Fruit fly (Drosophila melanogaster) whole organism, prepupa: Measurements from ENCODE around the gene haf.

Experiments used
- Blimp-1 ChIP-seq: fragments of 200-800 bp; sonication (Bioruptor generic); optimal IDR thresholded peaks from 3 replicates; lab custom pipeline; 2017; ENCODE audit warnings: missing biosample characterization, missing genetic modification characterization, mild to moderate bottlenecking, moderate library complexity, missing genetic modification reagents
- CG10631 ChIP-seq: fragments of 200-800 bp; sonication (Bioruptor generic); optimal IDR thresholded peaks from 2 replicates; lab custom pipeline; 2016; ENCODE audit warnings: missing biosample characterization, missing genetic modification characterization
- CG10669 ChIP-seq: fragments of 200-800 bp; sonication (Bioruptor generic); optimal IDR thresholded peaks from 3 replicates; lab custom pipeline; 2018; ENCODE audit warnings: missing biosample characterization, mild to moderate bottlenecking, missing genetic modification characterization, moderate library complexity
- CG11294 ChIP-seq: fragments of 200-800 bp; sonication (Bioruptor generic); IDR thresholded peaks from 2 replicates; pipeline ENCODE4 v1.3.6; 2022; ENCODE audit warnings: missing biosample characterization, missing genetic modification characterization
- CG11902 ChIP-seq: fragments of 200-800 bp; sonication (Bioruptor generic); optimal IDR thresholded peaks from 3 replicates; lab custom pipeline; 2016; ENCODE audit warnings: missing biosample characterization, missing genetic modification characterization
- CG15336 ChIP-seq: fragments of 200-800 bp; sonication (Bioruptor generic); IDR thresholded peaks from 2 replicates; pipeline ENCODE4 v1.3.6; 2022; ENCODE audit warnings: missing biosample characterization, missing genetic modification characterization
- CG1621 ChIP-seq: fragments of 200-800 bp; sonication (Bioruptor generic); optimal IDR thresholded peaks from 3 replicates; lab custom pipeline; 2018; ENCODE audit warnings: missing biosample characterization, mild to moderate bottlenecking, missing genetic modification characterization
- CG16779 ChIP-seq: fragments of 200-800 bp; sonication (Bioruptor generic); optimal IDR thresholded peaks from 3 replicates; lab custom pipeline; 2017; ENCODE audit warnings: missing biosample characterization, mild to moderate bottlenecking, missing genetic modification characterization
- CG3032 ChIP-seq: fragments of 200-800 bp; optimal IDR thresholded peaks from 2 replicates; lab custom pipeline; 2019; ENCODE audit warnings: missing biosample characterization, mild to moderate bottlenecking, missing genetic modification characterization, moderate library complexity
- CG32006 ChIP-seq: fragments of 200-800 bp; sonication (Bioruptor generic); optimal IDR thresholded peaks from 3 replicates; lab custom pipeline; 2017; ENCODE audit warnings: missing biosample characterization, mild to moderate bottlenecking, missing genetic modification characterization
- CG4318 ChIP-seq: fragments of 200-800 bp; sonication (Bioruptor generic); optimal IDR thresholded peaks from 3 replicates; lab custom pipeline; 2017; ENCODE audit warnings: missing biosample characterization, mild to moderate bottlenecking, missing genetic modification characterization
- CG6276 ChIP-seq: fragments of 200-800 bp; sonication (Bioruptor generic); optimal IDR thresholded peaks from 2 replicates; lab custom pipeline; 2017; ENCODE audit warnings: missing biosample characterization, mild to moderate bottlenecking, missing genetic modification characterization
- CG6792 ChIP-seq: fragments of 200-800 bp; sonication (Bioruptor generic); optimal IDR thresholded peaks from 3 replicates; lab custom pipeline; 2016; ENCODE audit warnings: missing biosample characterization, missing genetic modification characterization
- CG6854 ChIP-seq: fragments of 200-800 bp; sonication (Bioruptor generic); optimal IDR thresholded peaks from 2 replicates; lab custom pipeline; 2017; ENCODE audit warnings: missing biosample characterization, mild to moderate bottlenecking, missing genetic modification characterization
- CG8119 ChIP-seq: fragments of 200-800 bp; sonication (Bioruptor generic); IDR thresholded peaks from 3 replicates; pipeline ENCODE4 v1.3.6; 2022; ENCODE audit warnings: missing biosample characterization, missing genetic modification characterization
- CG8632 ChIP-seq: fragments of 200-800 bp; sonication (Bioruptor generic); optimal IDR thresholded peaks from 3 replicates; lab custom pipeline; 2016; ENCODE audit warnings: missing biosample characterization, missing genetic modification characterization
- CG9139 ChIP-seq: fragments of 200-800 bp; sonication (Bioruptor generic); optimal IDR thresholded peaks from 3 replicates; lab custom pipeline; 2017; ENCODE audit warnings: missing biosample characterization, mild to moderate bottlenecking, missing genetic modification characterization
- Eip75B ChIP-seq: fragments of 200-800 bp; sonication (Bioruptor generic); optimal IDR thresholded peaks from 3 replicates; lab custom pipeline; 2016; ENCODE audit warnings: missing biosample characterization, missing genetic modification characterization
- Eip78C ChIP-seq: fragments of 200-800 bp; sonication (Bioruptor generic); peaks from one replicate; lab custom pipeline; 2016; ENCODE audit warnings: missing biosample characterization, missing genetic modification characterization
- Eip93F ChIP-seq: fragments of 200-800 bp; sonication (Bioruptor generic); optimal IDR thresholded peaks from 2 replicates; lab custom pipeline; 2016; ENCODE audit warnings: missing biosample characterization, mild to moderate bottlenecking, missing genetic modification characterization
- Lpt ChIP-seq: fragments of 200-800 bp; sonication (Bioruptor generic); optimal IDR thresholded peaks from 3 replicates; lab custom pipeline; 2016; ENCODE audit warnings: missing biosample characterization, missing genetic modification characterization
- Met ChIP-seq: fragments of 200-800 bp; sonication (Bioruptor generic); optimal IDR thresholded peaks from 3 replicates; lab custom pipeline; 2016; ENCODE audit warnings: missing biosample characterization, missing genetic modification characterization
- OdsH ChIP-seq: fragments of 200-800 bp; sonication (Bioruptor generic); optimal IDR thresholded peaks from 3 replicates; lab custom pipeline; 2016; ENCODE audit warnings: missing biosample characterization, missing genetic modification characterization
- Sox102F ChIP-seq: fragments of 200-800 bp; sonication (Bioruptor generic); optimal IDR thresholded peaks from 2 replicates; lab custom pipeline; 2016; ENCODE audit warnings: missing biosample characterization, mild to moderate bottlenecking, missing genetic modification characterization
- Sox14 ChIP-seq: fragments of 200-800 bp; sonication (Bioruptor generic); optimal IDR thresholded peaks from 3 replicates; lab custom pipeline; 2016; ENCODE audit warnings: missing biosample characterization, missing genetic modification characterization
- dsx ChIP-seq: fragments of 200-800 bp; optimal IDR thresholded peaks from 3 replicates; lab custom pipeline; 2019; ENCODE audit warnings: missing biosample characterization, mild to moderate bottlenecking, missing genetic modification characterization, moderate library complexity; ENCODE audit not compliant: poor library complexity, severe bottlenecking
- eg ChIP-seq: fragments of 200-800 bp; sonication (Bioruptor generic); IDR thresholded peaks from 3 replicates; pipeline ENCODE4 v1.3.6; 2022; ENCODE audit warnings: missing biosample characterization, missing genetic modification characterization
- fd59A ChIP-seq: fragments of 200-800 bp; sonication (Bioruptor generic); optimal IDR thresholded peaks from 2 replicates; lab custom pipeline; 2017; ENCODE audit warnings: missing biosample characterization, mild to moderate bottlenecking, missing genetic modification characterization, missing genetic modification reagents
- fd85E ChIP-seq: fragments of 200-800 bp; sonication (Bioruptor generic); optimal IDR thresholded peaks from 3 replicates; lab custom pipeline; 2016; ENCODE audit warnings: missing biosample characterization, missing genetic modification characterization
- fkh ChIP-seq: fragments of 200-800 bp; sonication (Bioruptor generic); optimal IDR thresholded peaks from 3 replicates; lab custom pipeline; 2017; ENCODE audit warnings: missing biosample characterization, mild to moderate bottlenecking, missing genetic modification characterization, moderate library complexity
- lz ChIP-seq: fragments of 200-800 bp; sonication (Bioruptor generic); optimal IDR thresholded peaks from 3 replicates; lab custom pipeline; 2016; ENCODE audit warnings: missing biosample characterization, missing genetic modification characterization
- pdm3 ChIP-seq: fragments of 200-800 bp; sonication (Bioruptor generic); optimal IDR thresholded peaks from 3 replicates; lab custom pipeline; 2016; ENCODE audit warnings: missing biosample characterization, missing genetic modification characterization
- svp ChIP-seq: fragments of 200-800 bp; sonication (Bioruptor generic); peaks from one replicate; lab custom pipeline; 2016; ENCODE audit warnings: missing biosample characterization, missing genetic modification characterization
- vri ChIP-seq: fragments of 200-800 bp; sonication (Bioruptor generic); optimal IDR thresholded peaks from 3 replicates; lab custom pipeline; 2016; ENCODE audit warnings: missing biosample characterization, mild to moderate bottlenecking, missing genetic modification characterization

Gene haf

DNA sequence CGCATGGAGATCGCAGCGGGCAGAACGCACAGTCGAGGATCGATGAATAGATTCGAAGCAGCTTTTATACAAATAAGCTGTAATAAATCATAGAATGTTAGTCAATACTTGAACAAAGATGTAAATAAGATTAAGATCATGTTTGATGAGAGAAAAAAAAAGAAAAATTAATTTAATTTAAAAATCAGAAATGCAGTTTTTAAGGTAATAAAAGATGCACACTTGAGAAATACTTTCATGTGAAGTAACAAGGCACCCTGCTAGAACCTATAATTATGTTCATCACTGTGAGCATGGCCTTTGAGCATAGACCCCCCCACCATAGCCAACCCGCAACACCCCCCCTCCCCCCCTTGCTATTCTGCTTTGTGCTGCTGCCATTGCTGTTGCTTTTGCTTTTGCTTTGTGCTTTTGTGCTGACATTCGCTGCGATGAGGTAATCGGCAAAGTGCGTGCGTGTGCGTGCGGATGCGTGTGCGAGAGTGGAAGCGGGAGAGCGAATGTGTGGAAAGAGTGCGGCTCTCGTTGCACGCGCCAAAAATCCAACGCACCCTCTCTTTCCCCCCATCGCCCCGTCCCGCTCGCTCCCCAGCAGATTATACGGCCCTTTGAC, 88.4 kb downstream of the haf start (continued):
- TF ChIP-seq fd85E (GFP tag; lab: Kevin White, UChicago) (no peak), Met (GFP tag; lab: Kevin White, UChicago) (peak; percentile 76), CG10669 (GFP tag; lab: Kevin White, UChicago) (peak; percentile 74), CG8632 (GFP tag; lab: Kevin White, UChicago) (peak; percentile 46), fkh (peak; percentile 90), CG6854 (GFP tag; lab: Kevin White, UChicago) (no peak), Sox102F (GFP tag; lab: Kevin White, UChicago) (peak; percentile 34), CG16779 (peak; percentile 11), CG32006 (GFP tag; lab: Kevin White, UChicago) (peak; percentile 60), CG6276 (GFP tag; lab: Kevin White, UChicago) (peak; percentile 20), OdsH (peak; percentile 62), Eip93F (no peak), pdm3 (peak; percentile 46), Eip78C (peak; percentile 86), Eip75B (peak; percentile 61)

DNA sequence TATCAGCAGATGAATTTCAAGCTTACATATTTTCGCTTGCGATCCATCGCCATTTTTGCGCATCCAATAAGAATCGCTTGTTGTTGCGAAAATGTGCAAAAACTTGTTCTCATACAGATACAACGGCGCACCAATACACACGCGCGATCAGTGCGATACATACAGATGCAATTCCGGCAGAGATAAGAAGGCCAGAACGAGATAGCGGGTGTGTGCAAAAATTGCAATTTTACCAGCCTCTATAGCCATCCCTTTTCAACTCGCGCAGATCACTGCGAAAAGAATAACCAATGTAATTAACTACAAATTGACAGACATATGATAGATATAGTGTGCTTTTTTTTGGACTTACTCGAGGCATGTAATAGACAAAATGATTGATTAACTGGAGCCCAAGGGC, 89.4 kb downstream of the haf start:
- peak; percentile 22 for TF ChIP-seq CG1621 (tag; lab: Kevin White, UChicago)
- TF ChIP-seq Eip78C = peak; percentile 2
- peak; percentile 36 for TF ChIP-seq Sox14
- no peak for TF ChIP-seq Lpt (GFP tag; lab: Kevin White, UChicago)
- peak; percentile 58 for TF ChIP-seq dsx (GFP tag; lab: Kevin White, UChicago)
- peak; percentile 15 for TF ChIP-seq vri (GFP tag; lab: Kevin White, UChicago)
- TF ChIP-seq, all 60 proteins: peak for 5

dm6 chr2L:1645328-1645727, 90.4 kb downstream of the haf start:
- TF ChIP-seq Eip75B (no peak), CG9139 (GFP tag; lab: Kevin White, UChicago) (no peak), CG8119 (GFP tag; lab: Robert Waterston, UW) (no peak)

dm6 chr2L:1646037-1646436, 91.1 kb downstream of the haf start:
- TF ChIP-seq lz (GFP tag; lab: Kevin White, UChicago) = no peak
- no peak for TF ChIP-seq CG32006 (GFP tag; lab: Kevin White, UChicago)
- TF ChIP-seq Eip75B = no peak
- no peak for TF ChIP-seq CG6792 (GFP tag; lab: Kevin White, UChicago)
- TF ChIP-seq CG3032 (tag; lab: Kevin White, UChicago) = no peak
- TF ChIP-seq fd85E (GFP tag; lab: Kevin White, UChicago) = no peak
- no peak for TF ChIP-seq CG8119 (GFP tag; lab: Robert Waterston, UW)
- no peak for TF ChIP-seq Sox102F (GFP tag; lab: Kevin White, UChicago)
- TF ChIP-seq Sox14 = no peak
- no peak for TF ChIP-seq eg (GFP tag; lab: Robert Waterston, UW)
- TF ChIP-seq CG4318 = no peak

DNA sequence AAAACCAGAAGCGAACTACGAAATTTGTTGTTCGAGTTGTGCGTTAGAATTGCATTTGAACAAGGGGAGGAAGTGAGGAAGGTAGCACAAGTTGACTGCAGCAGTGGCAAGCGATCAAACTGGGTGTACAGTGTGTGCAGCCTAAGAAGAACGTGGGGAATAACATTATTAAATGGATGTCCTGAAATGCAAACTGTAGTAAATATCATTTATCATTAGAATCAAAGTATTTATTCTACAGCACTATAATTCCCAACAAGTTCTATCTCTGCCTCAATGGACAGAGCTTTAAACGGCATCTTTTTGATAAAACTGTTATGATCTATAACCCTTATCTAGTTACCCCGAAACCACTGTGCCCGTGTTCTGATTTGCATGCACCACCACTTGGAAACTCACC, 91.6 kb downstream of the haf start:
- no peak for TF ChIP-seq CG15336 (GFP tag; lab: Robert Waterston, UW)
- no peak for TF ChIP-seq fd59A (GFP tag; lab: Kevin White, UChicago)
- peak; percentile 30 for TF ChIP-seq Eip78C

DNA sequence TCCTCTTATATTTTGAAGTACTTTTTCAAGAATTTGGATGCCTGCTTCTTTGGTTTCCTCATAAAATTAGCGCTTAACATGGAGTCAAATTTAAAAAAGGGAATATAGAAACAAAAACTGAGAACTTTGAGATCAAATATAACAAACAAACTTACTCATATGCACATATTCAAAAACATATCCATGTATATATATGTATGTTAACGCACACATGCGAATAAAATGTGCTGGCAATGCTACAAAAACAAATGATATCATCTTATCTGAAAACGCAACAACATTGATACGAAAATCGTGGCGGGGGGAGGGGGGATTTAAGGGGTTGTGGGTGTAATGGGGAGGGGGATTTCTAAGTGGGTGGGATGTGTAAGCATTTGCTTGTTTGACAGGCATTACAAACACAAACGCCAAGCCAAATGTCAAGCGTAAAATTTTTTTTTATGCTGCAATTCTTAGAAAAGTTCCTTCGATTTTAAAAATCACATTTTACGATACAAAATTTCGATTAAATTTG, 93.2 kb downstream of the haf start:
- TF ChIP-seq svp (no peak), CG10631 (GFP tag; lab: Kevin White, UChicago) (no peak), CG11902 (GFP tag; lab: Kevin White, UChicago) (no peak), fd59A (GFP tag; lab: Kevin White, UChicago) (no peak), CG32006 (GFP tag; lab: Kevin White, UChicago) (no peak), CG11294 (no peak), eg (GFP tag; lab: Robert Waterston, UW) (no peak), Blimp-1 (GFP tag; lab: Kevin White, UChicago) (no peak)
- TF ChIP-seq, all 60 proteins: peak for 0
